Worm (Caenorhabditis elegans): Measurements from ENCODE around the gene C25F9.16.

DNA sequence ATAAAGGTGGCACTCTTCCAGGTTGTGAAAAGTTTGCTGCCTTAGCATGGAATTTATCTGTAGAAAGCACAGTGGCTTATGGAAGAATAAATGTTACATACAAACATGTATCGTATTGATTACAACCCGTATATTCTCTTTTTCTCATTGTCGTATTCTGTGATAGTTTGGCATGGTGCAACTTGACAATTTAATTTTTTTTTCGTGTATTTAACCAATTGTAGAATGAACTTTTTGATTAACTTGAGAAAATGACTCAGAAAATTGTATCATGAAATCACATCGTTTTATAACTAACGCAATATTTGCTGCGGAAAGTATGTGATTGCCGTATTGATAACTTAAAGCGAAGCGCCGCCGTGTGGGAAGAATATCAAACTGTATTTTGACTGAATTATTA, 22.9 kb downstream of the C25F9.16 start, which contains the start of gene Y43F8B.24:
- TF ChIP-seq dpff-1 (tag; optimal IDR thresholded peaks at IDR 0.05) (no peak), F39B2.1 (GFP tag; IDR thresholded peaks at IDR 0.05) (no peak), rcor-1 (GFP tag; IDR thresholded peaks at IDR 0.05) (no peak), T26A5.8 (tag; optimal IDR thresholded peaks at IDR 0.05) (no peak), unc-62 (GFP tag; optimal IDR thresholded peaks at IDR 0.05) (no peak), aptf-2 (GFP tag; conservative IDR thresholded peaks at IDR 0.05) (no peak), attf-6 (GFP tag; IDR thresholded peaks at IDR 0.05) (no peak), ceh-27 (GFP tag; optimal IDR thresholded peaks at IDR 0.05) (no peak), dpl-1 (GFP tag; optimal IDR thresholded peaks at IDR 0.05) (no peak), Y53G8AR.9 (GFP tag; conservative IDR thresholded peaks at IDR 0.05) (no peak), ama-1 (optimal IDR thresholded peaks at IDR 0.05) (no peak), ama-1 (GFP tag; optimal IDR thresholded peaks at IDR 0.05) (no peak), mel-28 (tag; optimal IDR thresholded peaks at IDR 0.05; ENCODE audit: borderline replicate concordance) (no peak), ztf-22 (GFP tag; optimal IDR thresholded peaks at IDR 0.05) (no peak)
